Fruit fly (Drosophila melanogaster): Measurements from ENCODE around the gene toc.

Gene toc

dm6 chr2L:3151657-3152056 lies 7.1 kb upstream of the toc start:
- TF ChIP-seq HLH106 (tag; optimal IDR thresholded peaks at IDR 0.05) (no peak), jim (GFP tag; optimal IDR thresholded peaks at IDR 0.05) (no peak), sage (GFP tag; optimal IDR thresholded peaks at IDR 0.05) (no peak), CrebA (GFP tag; optimal IDR thresholded peaks at IDR 0.05; ENCODE audit: borderline replicate concordance) (no peak), CG32264 (GFP tag; optimal IDR thresholded peaks at IDR 0.05) (no peak), CG9705 (GFP tag; optimal IDR thresholded peaks at IDR 0.05) (no peak), Jra (GFP tag; optimal IDR thresholded peaks at IDR 0.05) (no peak), Rel (GFP tag; optimal IDR thresholded peaks at IDR 0.05) (no peak), Rel (tag; optimal IDR thresholded peaks at IDR 0.05) (no peak), br (GFP tag; optimal IDR thresholded peaks at IDR 0.05) (no peak), ey (GFP tag; optimal IDR thresholded peaks at IDR 0.05) (no peak), brk (GFP tag; optimal IDR thresholded peaks at IDR 0.05) (no peak), rgr (GFP tag; optimal IDR thresholded peaks at IDR 0.05) (no peak), Hnf4 (GFP tag; optimal IDR thresholded peaks at IDR 0.05) (no peak), GATAd (GFP tag; optimal IDR thresholded peaks at IDR 0.05) (no peak), Hr83 (GFP tag; optimal IDR thresholded peaks at IDR 0.05; ENCODE audit: poor library complexity, severe bottlenecking) (no peak), Myc (optimal IDR thresholded peaks at IDR 0.05) (no peak), sv (GFP tag; optimal IDR thresholded peaks at IDR 0.05) (no peak), Abd-B (GFP tag; optimal IDR thresholded peaks at IDR 0.05) (no peak)

dm6 chr2L:3148959-3149591 lies 4.5 kb upstream of the toc start:
- TF ChIP-seq Dfd (GFP tag; optimal IDR thresholded peaks at IDR 0.05) (peak; percentile 64), OdsH (GFP tag; optimal IDR thresholded peaks at IDR 0.05) (no peak)

dm6 chr2L:3145897-3146296 lies 1.3 kb upstream of the toc start:
- TF ChIP-seq foxo (GFP tag; optimal IDR thresholded peaks at IDR 0.05) (no peak), sage (GFP tag; optimal IDR thresholded peaks at IDR 0.05) (no peak), Dif (GFP tag; optimal IDR thresholded peaks at IDR 0.05; ENCODE audit: partially characterized antibody) (no peak), ey (GFP tag; optimal IDR thresholded peaks at IDR 0.05) (no peak), OdsH (GFP tag; optimal IDR thresholded peaks at IDR 0.05) (no peak), Jra (GFP tag; optimal IDR thresholded peaks at IDR 0.05) (no peak), rgr (GFP tag; optimal IDR thresholded peaks at IDR 0.05) (no peak), lola (GFP tag; optimal IDR thresholded peaks at IDR 0.05) (no peak), jim (GFP tag; optimal IDR thresholded peaks at IDR 0.05) (no peak), woc (GFP tag; optimal IDR thresholded peaks at IDR 0.05) (no peak), Hr78 (GFP tag; optimal IDR thresholded peaks at IDR 0.05) (no peak), Vsx2 (GFP tag; optimal IDR thresholded peaks at IDR 0.05; ENCODE audit: partially characterized antibody) (no peak), Abd-B (GFP tag; optimal IDR thresholded peaks at IDR 0.05) (no peak), fru (GFP tag; optimal IDR thresholded peaks at IDR 0.05) (no peak), dsf (GFP tag; optimal IDR thresholded peaks at IDR 0.05; ENCODE audit: borderline replicate concordance) (no peak), br (GFP tag; optimal IDR thresholded peaks at IDR 0.05) (no peak), Hnf4 (GFP tag; optimal IDR thresholded peaks at IDR 0.05) (no peak)

- TF ChIP-seq Hnf4 (GFP tag; optimal IDR thresholded peaks at IDR 0.05) (no peak), Abd-B (GFP tag; optimal IDR thresholded peaks at IDR 0.05) (no peak), GATAd (GFP tag; optimal IDR thresholded peaks at IDR 0.05) (no peak), woc (GFP tag; optimal IDR thresholded peaks at IDR 0.05) (no peak), CrebA (GFP tag; optimal IDR thresholded peaks at IDR 0.05; ENCODE audit: borderline replicate concordance) (peak; percentile 30)
Measured at dm6 chr2L:3145470-3145869, 884 bp upstream of the toc start, which contains the start of gene ND-B14.5B. ND-B14.5B (minus strand) TSS chr2L:3145848.

- TF ChIP-seq h (GFP tag; optimal IDR thresholded peaks at IDR 0.05) (no peak), jim (GFP tag; optimal IDR thresholded peaks at IDR 0.05) (no peak), lola (GFP tag; optimal IDR thresholded peaks at IDR 0.05) (no peak), Jra (GFP tag; optimal IDR thresholded peaks at IDR 0.05) (no peak), Sp1 (GFP tag; optimal IDR thresholded peaks at IDR 0.05) (no peak), CG9705 (GFP tag; optimal IDR thresholded peaks at IDR 0.05) (no peak), usp (GFP tag; optimal IDR thresholded peaks at IDR 0.05) (no peak), dsf (GFP tag; optimal IDR thresholded peaks at IDR 0.05; ENCODE audit: borderline replicate concordance) (no peak), Rel (GFP tag; optimal IDR thresholded peaks at IDR 0.05) (no peak), Rel (tag; optimal IDR thresholded peaks at IDR 0.05) (no peak), HLH106 (tag; optimal IDR thresholded peaks at IDR 0.05) (no peak), sage (GFP tag; optimal IDR thresholded peaks at IDR 0.05) (no peak), Vsx2 (GFP tag; optimal IDR thresholded peaks at IDR 0.05; ENCODE audit: partially characterized antibody) (no peak), Dfd (GFP tag; optimal IDR thresholded peaks at IDR 0.05) (no peak), pan (optimal IDR thresholded peaks at IDR 0.05) (no peak), Myc (optimal IDR thresholded peaks at IDR 0.05) (no peak), woc (GFP tag; optimal IDR thresholded peaks at IDR 0.05) (no peak)
Measured at dm6 chr2L:3143908-3144307, 678 bp downstream of the toc start.

Data from whole organism, wandering third instar larva.